Worm (Caenorhabditis elegans): ENCODE measurements around the gene fipr-2.

DNA sequence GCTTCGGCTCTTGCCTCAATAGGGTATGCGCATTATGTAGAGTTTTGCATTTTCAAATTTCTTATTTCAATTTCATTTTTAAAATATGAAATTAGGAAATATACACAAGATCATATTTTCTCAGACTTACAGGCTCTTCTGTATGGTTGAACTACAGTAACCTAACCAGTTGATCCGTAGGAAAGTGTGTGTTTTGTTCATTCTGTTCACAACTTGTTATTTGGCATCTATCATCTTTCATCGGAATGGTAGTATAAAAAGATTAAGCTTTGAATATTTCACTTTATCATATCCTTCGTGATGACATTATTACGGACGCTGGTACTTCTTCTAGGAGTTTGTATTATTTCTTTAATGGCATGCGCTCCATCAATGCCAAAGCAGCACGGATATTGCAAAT lies 40.8 kb downstream of the fipr-2 start, which contains the start of gene K01D12.10:
- TF ChIP-seq nhr-25 (tag; optimal IDR thresholded peaks at IDR 0.05) (no peak), nhr-10 (tag; optimal IDR thresholded peaks at IDR 0.05) (no peak)
